Fruit fly (Drosophila melanogaster) Kc167 (cell line): Measurements from ENCODE around the gene Dhod.

ENCODE experiments used
- Myc ChIP-seq: fragments of >200 bp; optimal IDR thresholded peaks from 2 replicates; lab custom pipeline; 2017; ENCODE audit warnings: missing external identifiers
- Sin3A ChIP-seq: fragments of >200 bp; optimal IDR thresholded peaks from 2 replicates; lab custom pipeline; 2018; ENCODE audit warnings: missing external identifiers
- h ChIP-seq: fragments of >200 bp; optimal IDR thresholded peaks from 3 replicates; lab custom pipeline; 2018; ENCODE audit warnings: missing external identifiers
- insv ChIP-seq: fragments of >200 bp; optimal IDR thresholded peaks from 3 replicates; lab custom pipeline; 2018; ENCODE audit warnings: missing external identifiers
- psq ChIP-seq: fragments of >200 bp; optimal IDR thresholded peaks from 2 replicates; lab custom pipeline; 2017; ENCODE audit warnings: missing external identifiers
- ttk ChIP-seq: sonication (Bioruptor generic); optimal IDR thresholded peaks from 2 replicates; lab custom pipeline; 2017; ENCODE audit warnings: missing external identifiers

Gene Dhod

dm6 chr3R:8659907-8660660 lies 7.4 kb upstream of the Dhod start:
- no peak for TF ChIP-seq h
- no peak for TF ChIP-seq Sin3A
- no peak for TF ChIP-seq psq (lab: Kevin White, UChicago)
- TF ChIP-seq Myc (lab: Kevin White, UChicago), result no peak
- TF ChIP-seq insv (lab: Kevin White, UChicago), result no peak
- no peak for TF ChIP-seq ttk (lab: Kevin White, UChicago)

- TF ChIP-seq h (no peak), psq (lab: Kevin White, UChicago) (no peak), insv (lab: Kevin White, UChicago) (no peak), Sin3A (no peak), Myc (lab: Kevin White, UChicago) (no peak), ttk (lab: Kevin White, UChicago) (no peak)
These were observed 6.6 kb upstream of the Dhod start for dm6 chr3R:8659200-8659897.

- no peak for TF ChIP-seq insv (lab: Kevin White, UChicago)
- TF ChIP-seq Myc (lab: Kevin White, UChicago), result no peak
- no peak for TF ChIP-seq h
- TF ChIP-seq psq (lab: Kevin White, UChicago), result no peak
- no peak for TF ChIP-seq Sin3A
- no peak for TF ChIP-seq ttk (lab: Kevin White, UChicago)
These were observed 6.0 kb upstream of the Dhod start for dm6 chr3R:8658688-8659087.

- TF ChIP-seq h (no peak), psq (lab: Kevin White, UChicago) (no peak), Myc (lab: Kevin White, UChicago) (no peak), Sin3A (no peak), ttk (lab: Kevin White, UChicago) (no peak), insv (lab: Kevin White, UChicago) (no peak)
These were observed 1.9 kb upstream of the Dhod start, which contains the start of gene CG42489 for dm6 chr3R:8654666-8655065. Gene CG42489 (minus strand): TSS chr3R:8654766.

dm6 chr3R:8654058-8654457 lies 1.3 kb upstream of the Dhod start:
- TF ChIP-seq ttk (lab: Kevin White, UChicago) (no peak), Myc (lab: Kevin White, UChicago) (no peak), psq (lab: Kevin White, UChicago) (no peak), Sin3A (no peak)

- TF ChIP-seq h (no peak), Myc (lab: Kevin White, UChicago) (no peak), Sin3A (no peak), psq (lab: Kevin White, UChicago) (no peak), insv (lab: Kevin White, UChicago) (no peak), ttk (lab: Kevin White, UChicago) (no peak)
These were observed 2.0 kb downstream of the Dhod start, which contains the start of the genes Mkk4 and SLIRP2 for dm6 chr3R:8650741-8651140. Gene Mkk4 (minus strand): TSS chr3R:8650796. Gene SLIRP2 (plus strand): TSS chr3R:8651084.

dm6 chr3R:8645580-8646220 lies 7.0 kb downstream of the Dhod start, which contains the start of gene Cyp313b1:
Gene Cyp313b1 (minus strand): TSS chr3R:8645650.
- TF ChIP-seq insv (lab: Kevin White, UChicago) (no peak), Sin3A (no peak), h (no peak), ttk (lab: Kevin White, UChicago) (no peak), psq (lab: Kevin White, UChicago) (no peak), Myc (lab: Kevin White, UChicago) (no peak)

dm6 chr3R:8642376-8642966 lies 10.2 kb downstream of the Dhod start:
- no peak for TF ChIP-seq Myc (lab: Kevin White, UChicago)
- no peak for TF ChIP-seq psq (lab: Kevin White, UChicago)
- no peak for TF ChIP-seq ttk (lab: Kevin White, UChicago)
- TF ChIP-seq h, result no peak
- TF ChIP-seq insv (lab: Kevin White, UChicago), result no peak
- TF ChIP-seq Sin3A, result no peak

dm6 chr3R:8638629-8639028 lies 14.1 kb downstream of the Dhod start:
- TF ChIP-seq Myc (lab: Kevin White, UChicago) (no peak), ttk (lab: Kevin White, UChicago) (no peak), psq (lab: Kevin White, UChicago) (no peak), h (no peak), Sin3A (no peak), insv (lab: Kevin White, UChicago) (no peak)

dm6 chr3R:8635778-8636177 lies 16.9 kb downstream of the Dhod start, which contains the start of gene Or85e:
Gene Or85e (minus strand): TSS chr3R:8635878.
- TF ChIP-seq insv (lab: Kevin White, UChicago) (no peak), Myc (lab: Kevin White, UChicago) (no peak), Sin3A (no peak), psq (lab: Kevin White, UChicago) (no peak), h (no peak), ttk (lab: Kevin White, UChicago) (no peak)

dm6 chr3R:8620737-8621136 lies 32.0 kb downstream of the Dhod start:
- TF ChIP-seq psq (lab: Kevin White, UChicago), result no peak
- no peak for TF ChIP-seq Myc (lab: Kevin White, UChicago)
- TF ChIP-seq insv (lab: Kevin White, UChicago), result no peak
- TF ChIP-seq h, result no peak
- no peak for TF ChIP-seq Sin3A
- TF ChIP-seq ttk (lab: Kevin White, UChicago), result no peak
